ENCODE assay signal across 4 fruit fly cellular contexts in the genomic region with DNA sequence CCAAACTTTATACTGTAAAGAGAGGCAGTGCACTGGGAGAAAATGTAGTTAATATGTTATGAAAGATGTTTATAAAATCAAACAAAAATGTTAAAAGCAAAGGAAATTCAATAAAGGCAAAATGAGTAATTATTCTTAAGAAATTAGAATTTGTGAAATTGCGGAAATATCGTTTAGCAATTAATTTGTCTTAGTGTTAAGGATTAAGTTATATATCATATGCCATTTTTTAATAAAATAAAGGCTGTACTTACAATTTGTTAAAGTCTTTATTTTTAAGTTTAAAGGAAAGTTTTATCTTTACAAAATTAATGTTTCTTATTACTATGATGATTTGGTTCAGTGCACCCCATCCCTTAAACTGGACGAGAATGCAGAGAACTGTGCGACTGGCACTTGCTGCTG.
TF ChIP-seq lines count a peak whose summit lies in the region.

No protein-coding gene starts in this region.

- no peak for TF ChIP-seq CTCF in whole organism, embryonic (GFP tag; optimal IDR thresholded peaks at IDR 0.05; lab: Kevin White, UChicago)

TF ChIP-seq in whole organism, embryonic, 481 proteins besides CTCF, POLR2A, EP300 and RAD21 (continues in another document):
- TF ChIP-seq seq (GFP tag; IDR thresholded peaks at IDR 0.05; lab: Robert Waterston, UW) (no peak), CG18262 (tag; optimal IDR thresholded peaks at IDR 0.05; lab: Kevin White, UChicago) (peak; percentile 40), CG14710 (tag; optimal IDR thresholded peaks at IDR 0.05; lab: Kevin White, UChicago) (peak; percentile 44), CG17361 (GFP tag; IDR thresholded peaks at IDR 0.05; lab: Robert Waterston, UW) (0 out of 3 replicates have a peak, but pooled peaks have one; percentile 37), pb (GFP tag; optimal IDR thresholded peaks at IDR 0.05; lab: Kevin White, UChicago) (no peak), Drgx (GFP tag; IDR thresholded peaks at IDR 0.05; lab: Robert Waterston, UW) (peak; percentile 69; the same call in 1 of the 2 replicates), CG7839 (tag; optimal IDR thresholded peaks at IDR 0.05; lab: Kevin White, UChicago) (peak; percentile 11), dmrt99B (tag; optimal IDR thresholded peaks at IDR 0.05; lab: Kevin White, UChicago) (peak; percentile 52), Blimp-1 (GFP tag; optimal IDR thresholded peaks at IDR 0.05; lab: Kevin White, UChicago) (peak; percentile 61), CG7928 (GFP tag; optimal IDR thresholded peaks at IDR 0.05; lab: Kevin White, UChicago) (no peak), trem (tag; optimal IDR thresholded peaks at IDR 0.05; lab: Kevin White, UChicago) (peak; percentile 7), CG12391 (tag; optimal IDR thresholded peaks at IDR 0.05; lab: Kevin White, UChicago) (peak; percentile 6), Sox102F (GFP tag; optimal IDR thresholded peaks at IDR 0.05; lab: Kevin White, UChicago) (peak; percentile 10), CG31365 (tag; optimal IDR thresholded peaks at IDR 0.05; lab: Kevin White, UChicago) (no peak), CG10321 (GFP tag; IDR thresholded peaks at IDR 0.05; lab: Robert Waterston, UW) (no peak), CG13894 (tag; optimal IDR thresholded peaks at IDR 0.05; lab: Kevin White, UChicago) (no peak), Ptx1 (GFP tag; IDR thresholded peaks at IDR 0.05; lab: Robert Waterston, UW) (0 out of 2 replicates have a peak, but pooled peaks have one; percentile 16), gem (tag; optimal IDR thresholded peaks at IDR 0.05; lab: Kevin White, UChicago) (peak; percentile 42), CG15073 (GFP tag; optimal IDR thresholded peaks at IDR 0.05; lab: Kevin White, UChicago) (no peak), gsb-n (tag; optimal IDR thresholded peaks at IDR 0.05; lab: Kevin White, UChicago) (peak; percentile 40)

TF ChIP-seq in whole organism, prepupa, 60 proteins besides CTCF, POLR2A, EP300 and RAD21 (continues in another document):
- TF ChIP-seq Hr39 (GFP tag; optimal IDR thresholded peaks at IDR 0.05; lab: Kevin White, UChicago) (peak; percentile 63), lz (GFP tag; optimal IDR thresholded peaks at IDR 0.05; lab: Kevin White, UChicago) (peak; percentile 74), eg (GFP tag; IDR thresholded peaks at IDR 0.05; lab: Robert Waterston, UW) (0 out of 3 replicates have a peak, but pooled peaks have one; percentile 6), CG6854 (GFP tag; optimal IDR thresholded peaks at IDR 0.05; lab: Kevin White, UChicago) (no peak), svp (GFP tag; lab: Kevin White, UChicago) (peak; percentile 93), spab (GFP tag; optimal IDR thresholded peaks at IDR 0.05; lab: Kevin White, UChicago) (peak; percentile 61), Ets21C (GFP tag; optimal IDR thresholded peaks at IDR 0.05; lab: Kevin White, UChicago) (peak; percentile 30), Hr38 (GFP tag; optimal IDR thresholded peaks at IDR 0.05; lab: Kevin White, UChicago) (no peak), Gug (GFP tag; IDR thresholded peaks at IDR 0.05; lab: Robert Waterston, UW) (peak; percentile 12; the same call in 1 of the 2 replicates), CG31627 (GFP tag; optimal IDR thresholded peaks at IDR 0.05; lab: Kevin White, UChicago) (peak; percentile 68), dsx (GFP tag; optimal IDR thresholded peaks at IDR 0.05; lab: Kevin White, UChicago; ENCODE audit: poor library complexity, severe bottlenecking) (peak; percentile 48), Lpt (GFP tag; optimal IDR thresholded peaks at IDR 0.05; lab: Kevin White, UChicago) (peak; percentile 58), CG6276 (GFP tag; optimal IDR thresholded peaks at IDR 0.05; lab: Kevin White, UChicago) (peak; percentile 73), CG9139 (GFP tag; optimal IDR thresholded peaks at IDR 0.05; lab: Kevin White, UChicago) (peak; percentile 49), Hr4 (GFP tag; optimal IDR thresholded peaks at IDR 0.05; lab: Kevin White, UChicago) (peak; percentile 62), CG11294 (GFP tag; IDR thresholded peaks at IDR 0.05; lab: Robert Waterston, UW) (no peak; the same call in 1 of the 2 replicates), vri (GFP tag; optimal IDR thresholded peaks at IDR 0.05; lab: Kevin White, UChicago) (no peak), CG3919 (GFP tag; optimal IDR thresholded peaks at IDR 0.05; lab: Kevin White, UChicago) (peak; percentile 82), OdsH (GFP tag; optimal IDR thresholded peaks at IDR 0.05; lab: Kevin White, UChicago) (peak; percentile 72), CG1621 (tag; optimal IDR thresholded peaks at IDR 0.05; lab: Kevin White, UChicago) (no peak), Blimp-1 (GFP tag; optimal IDR thresholded peaks at IDR 0.05; lab: Kevin White, UChicago) (peak; percentile 72), Eip75B (GFP tag; optimal IDR thresholded peaks at IDR 0.05; lab: Kevin White, UChicago) (peak; percentile 80)

TF ChIP-seq in whole organism, pupa, 21 proteins besides CTCF, POLR2A, EP300 and RAD21:
- TF ChIP-seq CG8301 (tag; optimal IDR thresholded peaks at IDR 0.05; lab: Kevin White, UChicago) (peak; percentile 82), CG15710 (tag; optimal IDR thresholded peaks at IDR 0.05; lab: Kevin White, UChicago) (peak; percentile 70), CG34367 (tag; optimal IDR thresholded peaks at IDR 0.05; lab: Kevin White, UChicago) (peak; percentile 52), D1 (tag; optimal IDR thresholded peaks at IDR 0.05; lab: Kevin White, UChicago) (peak; percentile 44), rn (GFP tag; IDR thresholded peaks at IDR 0.05; lab: Robert Waterston, UW) (no peak), CG12605 (GFP tag; IDR thresholded peaks at IDR 0.05; lab: Robert Waterston, UW) (no peak), CG17806 (tag; optimal IDR thresholded peaks at IDR 0.05; lab: Kevin White, UChicago) (peak; percentile 64), Pif1A (GFP tag; optimal IDR thresholded peaks at IDR 0.05; lab: Kevin White, UChicago) (peak; percentile 40), Ets98B (GFP tag; IDR thresholded peaks at IDR 0.05; lab: Robert Waterston, UW) (0 out of 2 replicates have a peak, but pooled peaks have one; percentile 5), CG9948 (tag; optimal IDR thresholded peaks at IDR 0.05; lab: Kevin White, UChicago) (peak; percentile 71), Snoo (tag; optimal IDR thresholded peaks at IDR 0.05; lab: Kevin White, UChicago) (peak; percentile 45), CG8159 (tag; optimal IDR thresholded peaks at IDR 0.05; lab: Kevin White, UChicago) (peak; percentile 84), CG10348 (GFP tag; IDR thresholded peaks at IDR 0.05; lab: Robert Waterston, UW) (no peak), EcR (GFP tag; optimal IDR thresholded peaks at IDR 0.05; lab: Kevin White, UChicago) (no peak), Pif1B (GFP tag; optimal IDR thresholded peaks at IDR 0.05; lab: Kevin White, UChicago) (peak; percentile 15), CG14655 (GFP tag; optimal IDR thresholded peaks at IDR 0.05; lab: Kevin White, UChicago) (peak; percentile 91)
TF ChIP-seq in whole organism, pupa: peak in this region for 12.

TF ChIP-seq in whole organism, wandering third instar larva, 38 proteins besides CTCF, POLR2A, EP300 and RAD21 (continues in another document):
- no peak for TF ChIP-seq dsf (GFP tag; optimal IDR thresholded peaks at IDR 0.05; lab: Kevin White, UChicago; ENCODE audit: borderline replicate concordance)
- TF ChIP-seq Rel (GFP tag; optimal IDR thresholded peaks at IDR 0.05; lab: Kevin White, UChicago): no peak
- no peak for TF ChIP-seq Rel (tag; optimal IDR thresholded peaks at IDR 0.05; lab: Kevin White, UChicago)
- no peak for TF ChIP-seq lola (GFP tag; optimal IDR thresholded peaks at IDR 0.05; lab: Kevin White, UChicago)
- no peak for TF ChIP-seq Vsx2 (GFP tag; optimal IDR thresholded peaks at IDR 0.05; lab: Kevin White, UChicago; ENCODE audit: partially characterized antibody)
- TF ChIP-seq OdsH (GFP tag; optimal IDR thresholded peaks at IDR 0.05; lab: Kevin White, UChicago): peak; percentile 56
- peak; percentile 74 for TF ChIP-seq HLH106 (tag; optimal IDR thresholded peaks at IDR 0.05; lab: Kevin White, UChicago)
- peak; percentile 33 for TF ChIP-seq Hnf4 (GFP tag; optimal IDR thresholded peaks at IDR 0.05; lab: Kevin White, UChicago)
- TF ChIP-seq Dfd (GFP tag; optimal IDR thresholded peaks at IDR 0.05; lab: Kevin White, UChicago): no peak
- no peak for TF ChIP-seq jim (GFP tag; optimal IDR thresholded peaks at IDR 0.05; lab: Kevin White, UChicago)
- TF ChIP-seq GATAd (GFP tag; optimal IDR thresholded peaks at IDR 0.05; lab: Kevin White, UChicago): no peak
- TF ChIP-seq Dif (GFP tag; optimal IDR thresholded peaks at IDR 0.05; lab: Kevin White, UChicago; ENCODE audit: partially characterized antibody): no peak
- peak in 1 of 2 experiments; percentile 71 for TF ChIP-seq foxo (GFP tag; optimal IDR thresholded peaks at IDR 0.05; lab: Kevin White, UChicago)
- peak; percentile 61 for TF ChIP-seq h (GFP tag; optimal IDR thresholded peaks at IDR 0.05; lab: Kevin White, UChicago)
- peak; percentile 46 for TF ChIP-seq rgr (GFP tag; optimal IDR thresholded peaks at IDR 0.05; lab: Kevin White, UChicago)
- TF ChIP-seq Myc (optimal IDR thresholded peaks at IDR 0.05; lab: Kevin White, UChicago): no peak
- TF ChIP-seq Mio (GFP tag; optimal IDR thresholded peaks at IDR 0.05; lab: Kevin White, UChicago): no peak
- peak; percentile 71 for TF ChIP-seq dmrt93B (GFP tag; optimal IDR thresholded peaks at IDR 0.05; lab: Kevin White, UChicago)
- peak; percentile 64 for TF ChIP-seq woc (GFP tag; optimal IDR thresholded peaks at IDR 0.05; lab: Kevin White, UChicago)
- TF ChIP-seq usp (GFP tag; optimal IDR thresholded peaks at IDR 0.05; lab: Kevin White, UChicago): no peak
- TF ChIP-seq Hr78 (GFP tag; optimal IDR thresholded peaks at IDR 0.05; lab: Kevin White, UChicago): no peak
- no peak for TF ChIP-seq br (GFP tag; optimal IDR thresholded peaks at IDR 0.05; lab: Kevin White, UChicago)
- no peak for TF ChIP-seq sv (GFP tag; optimal IDR thresholded peaks at IDR 0.05; lab: Kevin White, UChicago)
- TF ChIP-seq Sp1 (GFP tag; optimal IDR thresholded peaks at IDR 0.05; lab: Kevin White, UChicago): peak; percentile 82
- no peak for TF ChIP-seq pan (optimal IDR thresholded peaks at IDR 0.05; lab: Kevin White, UChicago)
- peak; percentile 58 for TF ChIP-seq fru (GFP tag; optimal IDR thresholded peaks at IDR 0.05; lab: Kevin White, UChicago)
- TF ChIP-seq tai (GFP tag; optimal IDR thresholded peaks at IDR 0.05; lab: Kevin White, UChicago): no peak
- TF ChIP-seq psq (GFP tag; optimal IDR thresholded peaks at IDR 0.05; lab: Kevin White, UChicago): peak; percentile 45
- no peak for TF ChIP-seq Abd-B (GFP tag; optimal IDR thresholded peaks at IDR 0.05; lab: Kevin White, UChicago)
- TF ChIP-seq CrebA (GFP tag; optimal IDR thresholded peaks at IDR 0.05; lab: Kevin White, UChicago; ENCODE audit: borderline replicate concordance): no peak
- no peak for TF ChIP-seq dl (GFP tag; optimal IDR thresholded peaks at IDR 0.05; lab: Kevin White, UChicago; ENCODE audit: insufficient read depth in 1 of 2, partially characterized antibody in 2 of 2)
- no peak for TF ChIP-seq sage (GFP tag; optimal IDR thresholded peaks at IDR 0.05; lab: Kevin White, UChicago)
- no peak for TF ChIP-seq N (GFP tag; optimal IDR thresholded peaks at IDR 0.05; lab: Kevin White, UChicago)
